Fruit fly (Drosophila melanogaster): ENCODE data around the gene CG32036.
A peak's percentile ranks its signal among the peaks of the same experiment; 100 is the strongest.

Gene CG32036

DNA sequence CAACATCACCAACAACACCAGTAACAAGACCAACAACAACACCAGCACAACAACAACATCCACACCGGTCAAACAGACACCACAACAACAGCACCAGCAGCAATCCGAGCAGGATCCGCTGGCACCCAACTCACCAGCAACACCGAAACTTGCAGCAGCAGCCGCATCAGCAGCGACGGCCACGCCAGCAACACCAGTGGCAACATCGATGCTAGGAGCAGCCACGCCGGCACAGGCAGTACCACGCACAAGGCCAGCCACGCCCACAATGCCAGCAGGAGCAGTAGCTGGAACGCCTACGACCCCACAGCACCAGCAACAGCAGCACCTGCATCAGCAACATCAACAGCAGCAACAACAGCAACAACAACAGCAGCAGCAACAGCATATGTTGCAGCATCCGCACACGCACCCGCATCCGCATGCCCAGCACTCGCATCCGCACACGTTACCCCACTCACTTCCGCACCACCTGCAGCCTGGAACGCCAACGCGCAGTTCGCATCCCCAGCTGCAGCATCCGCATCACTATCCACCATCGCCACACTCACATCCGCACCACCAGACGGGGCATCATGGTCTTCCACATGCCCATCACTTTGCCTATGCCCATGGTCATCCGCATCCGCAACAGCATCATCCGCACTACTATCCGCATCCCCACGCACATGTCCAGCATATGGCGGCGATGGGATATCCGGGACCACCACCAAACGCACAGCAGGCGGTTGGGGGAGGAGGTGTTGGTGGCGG is 17.7 kb downstream of the CG32036 start:
- no peak for TF ChIP-seq D1 (tag; optimal IDR thresholded peaks at IDR 0.05)
- no peak for TF ChIP-seq Pif1A (GFP tag; optimal IDR thresholded peaks at IDR 0.05)
- no peak for TF ChIP-seq CG4496 (GFP tag; IDR thresholded peaks at IDR 0.05)
- no peak for TF ChIP-seq gl (tag; optimal IDR thresholded peaks at IDR 0.05)
- TF ChIP-seq CG13204 (GFP tag; optimal IDR thresholded peaks at IDR 0.05), result no peak
- TF ChIP-seq Pif1B (GFP tag; optimal IDR thresholded peaks at IDR 0.05), result no peak
- TF ChIP-seq fd96Ca (GFP tag; IDR thresholded peaks at IDR 0.05), result no peak
- no peak for TF ChIP-seq CG9948 (tag; optimal IDR thresholded peaks at IDR 0.05)
- TF ChIP-seq Snoo (tag; optimal IDR thresholded peaks at IDR 0.05), result no peak
- no peak for TF ChIP-seq CG15710 (tag; optimal IDR thresholded peaks at IDR 0.05)
- no peak for TF ChIP-seq EcR (GFP tag; optimal IDR thresholded peaks at IDR 0.05)
- TF ChIP-seq Ets98B (GFP tag; IDR thresholded peaks at IDR 0.05), result no peak
- TF ChIP-seq CG8159 (tag; optimal IDR thresholded peaks at IDR 0.05), result no peak
- TF ChIP-seq CG10348 (GFP tag; IDR thresholded peaks at IDR 0.05), result no peak

DNA sequence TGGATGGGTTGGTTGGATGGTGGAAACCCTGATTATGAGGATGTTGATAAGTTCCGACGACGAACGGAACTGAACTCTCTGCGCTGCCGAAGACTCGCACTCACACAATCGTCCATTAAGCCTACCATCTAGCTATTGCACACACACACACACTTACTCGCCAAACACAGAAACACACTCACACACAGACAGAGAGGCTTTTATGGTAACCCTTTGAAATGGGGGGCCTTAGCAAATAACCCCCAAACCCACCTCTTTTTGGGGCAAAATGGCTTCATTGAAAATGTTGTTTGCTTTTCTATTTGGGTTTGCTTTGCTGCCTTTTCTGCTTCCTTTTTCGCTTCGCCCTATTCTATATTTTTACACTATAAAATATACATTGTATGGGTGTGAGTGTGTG is 20.0 kb downstream of the CG32036 start:
- TF ChIP-seq rn (GFP tag; IDR thresholded peaks at IDR 0.05), result no peak
- TF ChIP-seq CG15710 (tag; optimal IDR thresholded peaks at IDR 0.05), result no peak
- no peak for TF ChIP-seq CG10348 (GFP tag; IDR thresholded peaks at IDR 0.05)
- TF ChIP-seq Pif1B (GFP tag; optimal IDR thresholded peaks at IDR 0.05), result no peak
- TF ChIP-seq CG13204 (GFP tag; optimal IDR thresholded peaks at IDR 0.05), result no peak
- TF ChIP-seq Ets98B (GFP tag; IDR thresholded peaks at IDR 0.05), result no peak
- no peak for TF ChIP-seq CG9948 (tag; optimal IDR thresholded peaks at IDR 0.05)
- no peak for TF ChIP-seq EcR (GFP tag; optimal IDR thresholded peaks at IDR 0.05)

dm6 chr3L:9468261-9468890 is 20.7 kb downstream of the CG32036 start:
- TF ChIP-seq fd96Ca (GFP tag; IDR thresholded peaks at IDR 0.05), result no peak
- TF ChIP-seq CG9948 (tag; optimal IDR thresholded peaks at IDR 0.05), result peak; percentile 10
- TF ChIP-seq CG8159 (tag; optimal IDR thresholded peaks at IDR 0.05), result peak; percentile 18
- no peak for TF ChIP-seq CG12605 (GFP tag; IDR thresholded peaks at IDR 0.05)
- peak; percentile 27 for TF ChIP-seq Pif1A (GFP tag; optimal IDR thresholded peaks at IDR 0.05)

- TF ChIP-seq Snoo (tag; optimal IDR thresholded peaks at IDR 0.05), result peak; percentile 12
- no peak for TF ChIP-seq CG8159 (tag; optimal IDR thresholded peaks at IDR 0.05)
- TF ChIP-seq gl (tag; optimal IDR thresholded peaks at IDR 0.05), result peak; percentile 64
- TF ChIP-seq Ets98B (GFP tag; IDR thresholded peaks at IDR 0.05), result peak; percentile 80
- peak; percentile 26 for TF ChIP-seq CG34367 (tag; optimal IDR thresholded peaks at IDR 0.05)
- no peak for TF ChIP-seq CG9948 (tag; optimal IDR thresholded peaks at IDR 0.05)
- peak; percentile 43; the same call in 1 of the 2 replicates for TF ChIP-seq CG32121 (GFP tag; IDR thresholded peaks at IDR 0.05)
- TF ChIP-seq CG15710 (tag; optimal IDR thresholded peaks at IDR 0.05), result peak; percentile 35
- TF ChIP-seq EcR (GFP tag; optimal IDR thresholded peaks at IDR 0.05), result no peak
- TF ChIP-seq CG4496 (GFP tag; IDR thresholded peaks at IDR 0.05), result peak; percentile 75
- TF ChIP-seq D1 (tag; optimal IDR thresholded peaks at IDR 0.05), result no peak
- no peak for TF ChIP-seq CG14655 (GFP tag; optimal IDR thresholded peaks at IDR 0.05)
- peak; percentile 72; the same call in 1 of the 2 replicates for TF ChIP-seq CG12605 (GFP tag; IDR thresholded peaks at IDR 0.05)
- TF ChIP-seq rn (GFP tag; IDR thresholded peaks at IDR 0.05), result no peak
- peak; percentile 59 for TF ChIP-seq Pif1A (GFP tag; optimal IDR thresholded peaks at IDR 0.05)
- peak; percentile 69 for TF ChIP-seq fd96Ca (GFP tag; IDR thresholded peaks at IDR 0.05)
- peak; percentile 57 for TF ChIP-seq CG13204 (GFP tag; optimal IDR thresholded peaks at IDR 0.05)
- TF ChIP-seq Pif1B (GFP tag; optimal IDR thresholded peaks at IDR 0.05), result no peak
Observed at dm6 chr3L:9467763-9468206, 21.2 kb downstream of the CG32036 start.

- no peak for TF ChIP-seq CG34367 (tag; optimal IDR thresholded peaks at IDR 0.05)
- TF ChIP-seq EcR (GFP tag; optimal IDR thresholded peaks at IDR 0.05), result no peak
- no peak for TF ChIP-seq D1 (tag; optimal IDR thresholded peaks at IDR 0.05)
- TF ChIP-seq Pif1A (GFP tag; optimal IDR thresholded peaks at IDR 0.05), result no peak
- TF ChIP-seq rn (GFP tag; IDR thresholded peaks at IDR 0.05), result no peak
- no peak for TF ChIP-seq CG4496 (GFP tag; IDR thresholded peaks at IDR 0.05)
- TF ChIP-seq CG32121 (GFP tag; IDR thresholded peaks at IDR 0.05), result no peak
- TF ChIP-seq CG15710 (tag; optimal IDR thresholded peaks at IDR 0.05), result no peak
- no peak for TF ChIP-seq CG13204 (GFP tag; optimal IDR thresholded peaks at IDR 0.05)
- TF ChIP-seq CG17806 (tag; optimal IDR thresholded peaks at IDR 0.05), result no peak
- no peak for TF ChIP-seq CG10348 (GFP tag; IDR thresholded peaks at IDR 0.05)
- no peak for TF ChIP-seq CG8159 (tag; optimal IDR thresholded peaks at IDR 0.05)
- TF ChIP-seq fd96Ca (GFP tag; IDR thresholded peaks at IDR 0.05), result no peak
- TF ChIP-seq CG9948 (tag; optimal IDR thresholded peaks at IDR 0.05), result no peak
- no peak for TF ChIP-seq CG12605 (GFP tag; IDR thresholded peaks at IDR 0.05)
- TF ChIP-seq CG14655 (GFP tag; optimal IDR thresholded peaks at IDR 0.05), result no peak
- no peak for TF ChIP-seq Snoo (tag; optimal IDR thresholded peaks at IDR 0.05)
Observed at dm6 chr3L:9467267-9467666, 21.8 kb downstream of the CG32036 start.

- peak; percentile 41 for TF ChIP-seq CG14655 (GFP tag; optimal IDR thresholded peaks at IDR 0.05)
- TF ChIP-seq Pif1B (GFP tag; optimal IDR thresholded peaks at IDR 0.05), result no peak
- TF ChIP-seq CG13204 (GFP tag; optimal IDR thresholded peaks at IDR 0.05), result no peak
- peak; percentile 26 for TF ChIP-seq CG17806 (tag; optimal IDR thresholded peaks at IDR 0.05)
- TF ChIP-seq CG15710 (tag; optimal IDR thresholded peaks at IDR 0.05), result peak; percentile 7
- peak; percentile 50 for TF ChIP-seq CG8159 (tag; optimal IDR thresholded peaks at IDR 0.05)
- peak; percentile 1 for TF ChIP-seq CG8301 (tag; optimal IDR thresholded peaks at IDR 0.05)
- TF ChIP-seq CG9948 (tag; optimal IDR thresholded peaks at IDR 0.05), result peak; percentile 34
Observed at dm6 chr3L:9466595-9466994, 22.4 kb downstream of the CG32036 start.
